Worm (Caenorhabditis elegans): ENCODE data around the gene nhr-222.

DNA sequence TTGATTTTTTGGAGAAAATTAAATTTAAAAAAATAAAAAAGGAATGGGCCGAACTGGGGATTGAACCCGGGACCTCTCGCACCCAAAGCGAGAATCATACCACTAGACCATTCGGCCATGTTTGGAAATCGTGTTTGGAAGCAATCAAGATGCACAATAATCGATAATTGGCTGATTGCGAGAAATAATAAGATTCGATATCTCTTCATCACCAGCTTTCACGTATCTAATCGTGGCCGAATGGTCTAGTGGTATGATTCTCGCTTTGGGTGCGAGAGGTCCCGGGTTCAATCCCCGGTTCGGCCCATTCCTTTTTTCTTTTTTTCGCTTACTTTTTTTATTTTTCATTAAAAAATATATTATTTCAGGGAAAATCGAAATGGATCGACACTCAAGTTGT, 38.8 kb upstream of the nhr-222 start:
- TF ChIP-seq scrt-1 (GFP tag; IDR thresholded peaks at IDR 0.05) (no peak), ama-1 (optimal IDR thresholded peaks at IDR 0.05) (no peak), sea-1 (GFP tag; conservative IDR thresholded peaks at IDR 0.05) (no peak), aly-1 (tag; optimal IDR thresholded peaks at IDR 0.05) (no peak), tbx-11 (GFP tag; IDR thresholded peaks at IDR 0.05) (no peak), B0310.2 (tag; optimal IDR thresholded peaks at IDR 0.05) (no peak), ceh-36 (tag; optimal IDR thresholded peaks at IDR 0.05) (no peak), tbx-37 (GFP tag; conservative IDR thresholded peaks at IDR 0.05) (no peak), ets-7 (tag; optimal IDR thresholded peaks at IDR 0.05) (no peak), pes-1 (GFP tag; IDR thresholded peaks at IDR 0.05) (0 out of 2 replicates have a peak, but pooled peaks have one; percentile 9), ceh-13 (GFP tag; optimal IDR thresholded peaks at IDR 0.05) (no peak)

Measured in whole organism, early embryonic.